Worm (Caenorhabditis elegans) whole organism, L4 larva: ENCODE results near the gene ZC239.13.

Experiments used
- F10B5.3 ChIP-seq: sonication (generic microtip); optimal IDR thresholded peaks from 2 replicates; lab custom pipeline; 2016; ENCODE audit warnings: mild to moderate bottlenecking, missing genetic modification characterization, missing compliant biosample characterization
- F37D6.2 ChIP-seq: sonication (generic microtip); optimal IDR thresholded peaks from 2 replicates; lab custom pipeline; 2016; ENCODE audit warnings: mild to moderate bottlenecking, missing genetic modification characterization, missing compliant biosample characterization
- F44E2.7 ChIP-seq: fragments of 200-800 bp; sonication (Bioruptor generic); IDR thresholded peaks from 2 replicates; pipeline ENCODE4 v2.1.2; 2022; ENCODE audit warnings: missing genetic modification characterization, missing compliant biosample characterization
- ZK546.5 ChIP-seq, 2 experiments: sonication (generic microtip); optimal IDR thresholded peaks; 2 replicates each; lab custom pipeline; 2017; ENCODE audit warnings: missing biosample characterization in 2 of 2, missing genetic modification characterization in 2 of 2
- aly-2 ChIP-seq: sonication (generic microtip); optimal IDR thresholded peaks from 2 replicates; lab custom pipeline; 2018; ENCODE audit warnings: missing biosample characterization, missing genetic modification characterization
- ama-1 ChIP-seq: fragments of 150-350 bp; optimal IDR thresholded peaks from 2 replicates; lab custom pipeline; 2014; ENCODE audit warnings: inconsistent platforms, mixed read lengths
- ceh-62 ChIP-seq: sonication (generic microtip); optimal IDR thresholded peaks from 2 replicates; lab custom pipeline; 2017; ENCODE audit warnings: missing biosample characterization, missing genetic modification characterization
- ceh-82 ChIP-seq: sonication (generic microtip); optimal IDR thresholded peaks from 2 replicates; lab custom pipeline; 2017; ENCODE audit warnings: missing biosample characterization, missing genetic modification characterization
- daf-12 ChIP-seq: fragments of 150-350 bp; optimal IDR thresholded peaks from 2 replicates; lab custom pipeline; 2014; ENCODE audit warnings: missing biosample characterization, missing genetic modification reagents, missing genetic modification characterization
- daf-8 ChIP-seq: fragments of 200-800 bp; sonication (Bioruptor generic); IDR thresholded peaks from 2 replicates; pipeline ENCODE4 v1.3.6; 2022; ENCODE audit warnings: missing genetic modification characterization, missing compliant biosample characterization
- dmd-8 ChIP-seq: fragments of 200-800 bp; sonication (Bioruptor generic); IDR thresholded peaks from 2 replicates; pipeline ENCODE4 v1.3.6; 2022; ENCODE audit warnings: missing genetic modification characterization, missing compliant biosample characterization
- duxl-1 ChIP-seq: sonication (generic microtip); optimal IDR thresholded peaks from 2 replicates; lab custom pipeline; 2016; ENCODE audit warnings: mild to moderate bottlenecking, missing genetic modification characterization, moderate library complexity, missing compliant biosample characterization; ENCODE audit not compliant: poor library complexity
- fkh-10 ChIP-seq: fragments of 150-350 bp; optimal IDR thresholded peaks from 2 replicates; lab custom pipeline; 2014; ENCODE audit warnings: missing biosample characterization, missing genetic modification reagents, missing genetic modification characterization
- fos-1 ChIP-seq: fragments of 150-350 bp; optimal IDR thresholded peaks from 2 replicates; lab custom pipeline; 2014; ENCODE audit warnings: missing biosample characterization, missing genetic modification characterization
- hlh-30 ChIP-seq: sonication (generic microtip); optimal IDR thresholded peaks from 2 replicates; lab custom pipeline; 2017; ENCODE audit warnings: antibody characterized with exemption, mild to moderate bottlenecking, missing genetic modification characterization, missing compliant biosample characterization; ENCODE audit not compliant: insufficient read depth
- hmg-1.1 ChIP-seq: fragments of 200-800 bp; sonication (Bioruptor generic); IDR thresholded peaks from 2 replicates; pipeline ENCODE4 v1.3.6; 2022; ENCODE audit warnings: missing genetic modification reagents, missing genetic modification characterization, missing compliant biosample characterization
- lin-15B ChIP-seq: fragments of 150-350 bp; sonication (generic microtip); optimal IDR thresholded peaks from 3 replicates; lab custom pipeline; 2014; ENCODE audit warnings: missing biosample characterization, missing genetic modification characterization
- lin-38 ChIP-seq: fragments of 200-800 bp; sonication (Bioruptor generic); IDR thresholded peaks from 2 replicates; pipeline ENCODE4 v1.3.6; 2022; ENCODE audit warnings: missing genetic modification reagents, missing genetic modification characterization, missing compliant biosample characterization
- mes-2 ChIP-seq: sonication (generic microtip); optimal IDR thresholded peaks from 2 replicates; lab custom pipeline; 2016; ENCODE audit warnings: missing genotype, mild to moderate bottlenecking, missing genetic modification characterization, missing compliant biosample characterization; ENCODE audit not compliant: poor library complexity, severe bottlenecking
- nhr-11 ChIP-seq: fragments of 150-350 bp; optimal IDR thresholded peaks from 2 replicates; lab custom pipeline; 2014; ENCODE audit warnings: missing biosample characterization, missing genetic modification characterization
- nhr-28 ChIP-seq: fragments of 150-350 bp; optimal IDR thresholded peaks from 2 replicates; lab custom pipeline; 2014; ENCODE audit warnings: missing biosample characterization, missing genetic modification characterization
- nhr-41 ChIP-seq: fragments of 200-800 bp; sonication (Bioruptor generic); IDR thresholded peaks from 2 replicates; pipeline ENCODE4 v1.3.6; 2022; ENCODE audit warnings: missing genetic modification reagents, missing genetic modification characterization, missing compliant biosample characterization
- nhr-42 ChIP-seq: fragments of 200-800 bp; sonication (Bioruptor generic); IDR thresholded peaks from 2 replicates; pipeline ENCODE4 v1.3.6; 2022; ENCODE audit warnings: missing genetic modification characterization, missing compliant biosample characterization
- nhr-77 ChIP-seq: fragments of 150-350 bp; optimal IDR thresholded peaks from 2 replicates; lab custom pipeline; 2014; ENCODE audit warnings: missing biosample characterization, missing genetic modification characterization
- saeg-2 ChIP-seq: fragments of 200-800 bp; sonication (Bioruptor generic); IDR thresholded peaks from 2 replicates; pipeline ENCODE4 v1.3.6; 2022; ENCODE audit warnings: missing genetic modification reagents, missing genetic modification characterization, missing compliant biosample characterization
- tag-97 ChIP-seq: fragments of 200-800 bp; sonication (Bioruptor generic); IDR thresholded peaks from 2 replicates; pipeline ENCODE4 v1.3.6; 2022; ENCODE audit warnings: missing genetic modification characterization, missing compliant biosample characterization
- unc-62 ChIP-seq, 3 experiments: fragments of 150-350 bp in 1 of 3; sonication (generic microtip); optimal IDR thresholded peaks in 2 of 3; peaks in 1 of 3; 1 replicate in 1 of 3; 2 replicates in 2 of 3; lab custom pipeline; 2014 to 2017; ENCODE audit warnings: missing biosample characterization in 3 of 3, missing genetic modification characterization in 3 of 3, missing genetic modification reagents in 3 of 3, missing genotype in 1 of 3
- zip-11 ChIP-seq: fragments of 200-800 bp; sonication (Bioruptor generic); IDR thresholded peaks from 2 replicates; pipeline ENCODE4 v1.3.6; 2022; ENCODE audit warnings: missing genetic modification characterization, missing compliant biosample characterization
- ztf-11 ChIP-seq: fragments of 150-350 bp; optimal IDR thresholded peaks from 2 replicates; lab custom pipeline; 2014; ENCODE audit warnings: missing biosample characterization, missing genetic modification characterization

The ZC239.13 gene

ce11 chrII:3244070-3244469 is 21.4 kb upstream of the ZC239.13 start, which contains the start of gene C17F4.12:
Gene C17F4.12, minus strand, starts transcription at chrII:3244170.
- TF ChIP-seq F44E2.7 (GFP tag; lab: Robert Waterston, UW), result no peak
- TF ChIP-seq ceh-62, result no peak
- no peak for TF ChIP-seq nhr-28 (tag; lab: Kevin White, UChicago)
- TF ChIP-seq daf-12, result no peak
- no peak for TF ChIP-seq nhr-11 (tag; lab: Kevin White, UChicago)
- no peak for TF ChIP-seq nhr-41 (GFP tag; lab: Robert Waterston, UW)
- no peak for TF ChIP-seq ama-1
- no peak for TF ChIP-seq hlh-30 (tag; lab: Kevin White, UChicago)
- TF ChIP-seq fos-1 (tag; lab: Kevin White, UChicago), result no peak
- no peak for TF ChIP-seq F10B5.3 (tag; lab: Kevin White, UChicago)
- TF ChIP-seq daf-8, result no peak
- no peak for TF ChIP-seq tag-97 (GFP tag; lab: Robert Waterston, UW)
- no peak for TF ChIP-seq aly-2 (tag; lab: Kevin White, UChicago)
- TF ChIP-seq duxl-1 (tag; lab: Kevin White, UChicago), result no peak
- TF ChIP-seq saeg-2, result no peak
- TF ChIP-seq, all 104 proteins: peak for 0

ce11 chrII:3241842-3242241 is 19.2 kb upstream of the ZC239.13 start:
- TF ChIP-seq dmd-8 (GFP tag; lab: Robert Waterston, UW) (no peak), nhr-28 (tag; lab: Kevin White, UChicago) (peak; percentile 0)
- TF ChIP-seq, all 104 proteins: peak for 1

- TF ChIP-seq unc-62 (GFP tag; optimal IDR thresholded peaks at IDR 0.05 in 1 of 2; lab: Kevin White, UChicago) (peak in 1 of 2 experiments; percentile 70), unc-62 (tag; optimal IDR thresholded peaks at IDR 0.05; lab: Kevin White, UChicago) (no peak), hmg-1.1 (GFP tag; lab: Robert Waterston, UW) (no peak)
Measured at ce11 chrII:3240207-3240606, 17.6 kb upstream of the ZC239.13 start, which contains the start of gene C17F4.3. Gene C17F4.3, plus strand, starts transcription at chrII:3240507.

ce11 chrII:3237038-3237521 is 14.4 kb upstream of the ZC239.13 start, which contains the start of the genes srz-67 and C17F4.11:
Gene srz-67, minus strand, starts transcription at chrII:3237138.
Gene C17F4.11, plus strand, starts transcription at chrII:3237471.
- TF ChIP-seq ama-1 (no peak), ceh-82 (tag; lab: Kevin White, UChicago) (no peak), nhr-77 (tag; lab: Kevin White, UChicago) (no peak), F44E2.7 (GFP tag; lab: Robert Waterston, UW) (no peak), unc-62 (GFP tag; optimal IDR thresholded peaks at IDR 0.05 in 1 of 2; lab: Kevin White, UChicago) (peak in 1 of 2 experiments; percentile 2), unc-62 (tag; optimal IDR thresholded peaks at IDR 0.05; lab: Kevin White, UChicago) (no peak)

ce11 chrII:3234725-3235124 is 12.1 kb upstream of the ZC239.13 start, which contains the start of gene C17F4.8:
Gene C17F4.8, minus strand, starts transcription at chrII:3234825.
- TF ChIP-seq fkh-10 (GFP tag; lab: Kevin White, UChicago), result no peak
- TF ChIP-seq, all 104 proteins: peak for 0

- TF ChIP-seq mes-2, result no peak
- no peak for TF ChIP-seq ZK546.5 (tag; optimal IDR thresholded peaks at IDR 0.05; lab: Kevin White, UChicago)
- TF ChIP-seq lin-38 (GFP tag; lab: Robert Waterston, UW), result no peak
- TF ChIP-seq nhr-42, result no peak
- TF ChIP-seq, all 104 proteins: peak for 0
Measured at ce11 chrII:3230422-3230821, 7.8 kb upstream of the ZC239.13 start, which contains the start of gene srh-297. Gene srh-297, minus strand, starts transcription at chrII:3230522.

- TF ChIP-seq aly-2 (tag; lab: Kevin White, UChicago), result no peak
- TF ChIP-seq ztf-11 (tag; lab: Kevin White, UChicago), result no peak
- no peak for TF ChIP-seq F37D6.2
- no peak for TF ChIP-seq lin-15B (tag; lab: Kevin White, UChicago)
- TF ChIP-seq F10B5.3 (tag; lab: Kevin White, UChicago), result no peak
- TF ChIP-seq nhr-41 (GFP tag; lab: Robert Waterston, UW), result no peak
- TF ChIP-seq zip-11 (GFP tag; lab: Robert Waterston, UW), result no peak
Measured at ce11 chrII:3225780-3226179, 3.1 kb upstream of the ZC239.13 start, which contains the start of gene ZC239.17. Gene ZC239.17, minus strand, starts transcription at chrII:3225880.
